Fruit fly (Drosophila melanogaster) whole organism, embryonic: ENCODE data around the gene CG44362.

ENCODE experiments used
- Blimp-1 ChIP-seq: fragments of 200-800 bp; sonication (Bioruptor generic); optimal IDR thresholded peaks from 3 replicates; lab custom pipeline; 2018; ENCODE audit warnings: missing biosample characterization, missing genetic modification characterization, mild to moderate bottlenecking, moderate library complexity, missing genetic modification reagents
- CG2875 ChIP-seq: fragments of 200-800 bp; sonication (Bioruptor generic); optimal IDR thresholded peaks from 2 replicates; lab custom pipeline; 2017; ENCODE audit warnings: missing biosample characterization, mild to moderate bottlenecking, missing genetic modification characterization, missing genetic modification reagents
- CG7987 ChIP-seq: fragments of 200-800 bp; sonication (Bioruptor generic); optimal IDR thresholded peaks from 2 replicates; lab custom pipeline; 2018; ENCODE audit warnings: missing biosample characterization, mild to moderate bottlenecking, missing genetic modification characterization, moderate library complexity
- CG9817 ChIP-seq: fragments of 200-800 bp; sonication (Bioruptor generic); optimal IDR thresholded peaks from 2 replicates; lab custom pipeline; 2018; ENCODE audit warnings: missing biosample characterization, mild to moderate bottlenecking, missing genetic modification characterization, moderate library complexity
- grau ChIP-seq: fragments of 200-800 bp; optimal IDR thresholded peaks from 3 replicates; lab custom pipeline; 2019; ENCODE audit warnings: missing biosample characterization, mild to moderate bottlenecking, missing genetic modification characterization, moderate library complexity
- ham ChIP-seq: fragments of 200-800 bp; sonication (Bioruptor generic); IDR thresholded peaks from 2 replicates; pipeline ENCODE4 v1.3.6; 2022; ENCODE audit warnings: missing biosample characterization, missing genetic modification characterization

DNA sequence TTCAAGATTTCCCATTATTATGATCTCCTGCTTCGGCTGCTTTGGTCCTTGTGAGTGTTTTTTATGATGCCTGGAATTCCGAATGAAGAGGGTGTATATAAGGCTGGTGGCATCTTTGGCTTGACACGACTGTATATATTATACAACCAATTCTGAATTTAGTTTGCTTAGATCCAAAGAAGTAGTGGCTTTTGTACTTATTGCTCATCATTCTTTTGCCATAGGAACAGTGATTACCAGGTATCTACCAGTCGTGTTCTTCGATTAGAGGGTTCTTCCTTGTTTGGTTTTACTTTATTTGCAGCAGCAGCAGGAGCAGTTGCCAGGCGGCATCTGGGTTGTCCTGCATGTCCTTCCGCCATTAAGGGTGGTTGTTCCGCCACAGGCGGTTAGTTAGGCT, 6.2 kb downstream of the CG44362 start:
- TF ChIP-seq grau (peak; percentile 57), Blimp-1 (peak; percentile 44), ham (GFP tag; lab: Robert Waterston, UW) (no peak), CG2875 (GFP tag; lab: Kevin White, UChicago) (no peak), CG9817 (tag; lab: Kevin White, UChicago) (no peak), CG7987 (GFP tag; lab: Kevin White, UChicago) (no peak)
